Worm (Caenorhabditis elegans) whole organism, midembryonic: Measurements from ENCODE around the gene mig-38.

ENCODE experiments used
- T22C8.4 ChIP-seq: fragments of 200-800 bp; sonication (Bioruptor generic); IDR thresholded peaks from 2 replicates; pipeline ENCODE4 v1.3.6; 2022; ENCODE audit warnings: missing genetic modification characterization, missing compliant biosample characterization
- klf-2 ChIP-seq: fragments of 200-800 bp; sonication (Bioruptor generic); conservative IDR thresholded peaks from 2 replicates; pipeline ENCODE4 v1.3.6; 2022; ENCODE audit warnings: missing genetic modification reagents, missing genetic modification characterization, missing compliant biosample characterization
- med-1 ChIP-seq: sonication (generic microtip); optimal IDR thresholded peaks from 2 replicates; lab custom pipeline; 2017; ENCODE audit warnings: missing genetic modification characterization, mild to moderate bottlenecking, missing compliant biosample characterization, antibody characterized with exemption, missing genetic modification reagents; ENCODE audit not compliant: insufficient read depth
- ztf-23 ChIP-seq: fragments of 200-800 bp; sonication (Bioruptor generic); IDR thresholded peaks from 2 replicates; pipeline ENCODE4 v1.3.6; 2022; ENCODE audit warnings: missing genetic modification reagents, missing genetic modification characterization, missing compliant biosample characterization

- no peak for TF ChIP-seq med-1 (GFP tag; lab: Kevin White, UChicago)
- peak; percentile 52; the same call in 1 of the 2 replicates for TF ChIP-seq ztf-23
- no peak for TF ChIP-seq klf-2 (GFP tag; lab: Robert Waterston, UW)
- TF ChIP-seq T22C8.4 (GFP tag; lab: Robert Waterston, UW): no peak
Measured at ce11 chrIV:11635437-11636408, 41.7 kb downstream of the mig-38 start, which contains the start of gene mars-1.
